Worm (Caenorhabditis elegans): ENCODE measurements around the gene W06B4.1.

W06B4.1 gene

DNA sequence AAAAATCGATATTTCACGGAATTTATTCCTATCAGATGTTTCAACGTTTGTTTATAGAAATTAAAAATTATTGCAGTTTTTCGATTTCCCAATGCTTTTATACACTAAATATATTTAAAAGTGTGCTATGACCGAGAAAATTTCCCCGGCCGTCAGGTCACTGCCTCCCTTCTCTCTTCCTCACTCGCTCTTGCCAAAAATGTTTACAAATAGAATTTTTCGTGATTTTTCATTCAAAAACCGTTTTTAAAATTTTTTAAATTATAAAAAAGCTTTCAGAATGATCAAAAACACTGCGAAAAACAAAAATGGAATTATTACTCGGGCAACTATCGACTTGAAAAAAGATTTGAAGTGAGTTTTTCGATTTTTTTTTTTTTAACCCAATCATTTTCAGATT is 10.5 kb upstream of the W06B4.1 start, which contains the start of the genes T12C9.7 and vps-18:
Gene T12C9.7, minus strand, starts transcription at position 101 of the 400 bp plus-strand sequence.
Gene vps-18, plus strand, starts transcription at position 280 of the 400 bp plus-strand sequence.
- TF ChIP-seq F33H1.4 (GFP tag; IDR thresholded peaks at IDR 0.05) = no peak
- no peak for TF ChIP-seq him-1 (tag; optimal IDR thresholded peaks at IDR 0.05)
- no peak for TF ChIP-seq attf-5 (GFP tag; optimal IDR thresholded peaks at IDR 0.05)
- no peak for TF ChIP-seq somi-1 (GFP tag; optimal IDR thresholded peaks at IDR 0.05)
- TF ChIP-seq hsf-1 (GFP tag; IDR thresholded peaks at IDR 0.05) = no peak
- no peak for TF ChIP-seq snpc-1.3 (tag; optimal IDR thresholded peaks at IDR 0.05; ENCODE audit: insufficient read depth)
- TF ChIP-seq gei-17 (GFP tag; optimal IDR thresholded peaks at IDR 0.05) = no peak
- no peak for TF ChIP-seq T26A5.8 (tag; optimal IDR thresholded peaks at IDR 0.05)
- no peak for TF ChIP-seq madf-8 (GFP tag; conservative IDR thresholded peaks at IDR 0.05)

ce11 chrII:4462842-4463241 is 8.6 kb upstream of the W06B4.1 start:
- TF ChIP-seq nfya-1 (tag; optimal IDR thresholded peaks at IDR 0.05; ENCODE audit: borderline replicate concordance, insufficient read depth) (no peak), T07F8.4 (tag; optimal IDR thresholded peaks at IDR 0.05) (no peak), snpc-3.4 (tag; optimal IDR thresholded peaks at IDR 0.05) (no peak), repo-1 (tag; optimal IDR thresholded peaks at IDR 0.05) (no peak), ZK185.1 (tag; optimal IDR thresholded peaks at IDR 0.05; ENCODE audit: poor library complexity, severe bottlenecking) (no peak), K12H6.12 (tag; optimal IDR thresholded peaks at IDR 0.05) (no peak), unc-130 (GFP tag; optimal IDR thresholded peaks at IDR 0.05) (no peak), ceh-58 (GFP tag; IDR thresholded peaks at IDR 0.05) (no peak), lin-54 (GFP tag; optimal IDR thresholded peaks at IDR 0.05) (no peak), efl-1 (GFP tag; optimal IDR thresholded peaks at IDR 0.05) (no peak), F52B5.7 (tag; optimal IDR thresholded peaks at IDR 0.05) (no peak), snpc-1.1 (tag; optimal IDR thresholded peaks at IDR 0.05; ENCODE audit: insufficient read depth) (no peak), hlh-26 (GFP tag; conservative IDR thresholded peaks at IDR 0.05) (no peak), F49E8.2 (tag; optimal IDR thresholded peaks at IDR 0.05; ENCODE audit: insufficient read depth) (no peak)

ce11 chrII:4467869-4468268 is 3.5 kb upstream of the W06B4.1 start, which contains the start of gene W06B4.2:
TSS of gene W06B4.2 (plus strand) at chrII:4468169.
- TF ChIP-seq aptf-3 (GFP tag; IDR thresholded peaks at IDR 0.05) (no peak), lin-40 (tag; optimal IDR thresholded peaks at IDR 0.05) (no peak), nhr-90 (tag; optimal IDR thresholded peaks at IDR 0.05) (no peak), T26A5.8 (tag; optimal IDR thresholded peaks at IDR 0.05) (no peak), hmg-20 (GFP tag; IDR thresholded peaks at IDR 0.05) (no peak), nfyb-1 (GFP tag; IDR thresholded peaks at IDR 0.05) (no peak), F57C9.4 (tag; optimal IDR thresholded peaks at IDR 0.05) (no peak), F33H1.4 (GFP tag; IDR thresholded peaks at IDR 0.05) (no peak), fkh-3 (tag; optimal IDR thresholded peaks at IDR 0.05) (no peak), lsl-1 (GFP tag; optimal IDR thresholded peaks at IDR 0.05) (no peak)

- TF ChIP-seq attf-5 (GFP tag; optimal IDR thresholded peaks at IDR 0.05) = peak; percentile 4
- no peak for TF ChIP-seq cebp-1 (GFP tag; IDR thresholded peaks at IDR 0.05)
- peak; percentile 19 for TF ChIP-seq cebp-1 (tag; optimal IDR thresholded peaks at IDR 0.05)
- TF ChIP-seq hmg-1.2 (GFP tag; IDR thresholded peaks at IDR 0.05) = peak; percentile 38; the same call in 1 of the 2 replicates
- peak; percentile 77 for TF ChIP-seq nhr-80 (tag; optimal IDR thresholded peaks at IDR 0.05)
- TF ChIP-seq xnd-1 (tag; optimal IDR thresholded peaks at IDR 0.05) = no peak
- no peak for TF ChIP-seq unc-130 (GFP tag; optimal IDR thresholded peaks at IDR 0.05)
- TF ChIP-seq ztf-18 (tag; optimal IDR thresholded peaks at IDR 0.05) = no peak
- no peak for TF ChIP-seq ztf-22 (GFP tag; optimal IDR thresholded peaks at IDR 0.05)
- TF ChIP-seq ztf-28 (GFP tag; IDR thresholded peaks at IDR 0.05) = no peak
- TF ChIP-seq dox-1 (GFP tag; IDR thresholded peaks at IDR 0.05) = peak; percentile 22; the same call in 1 of the 2 replicates
- no peak for TF ChIP-seq F57A8.1 (GFP tag; optimal IDR thresholded peaks at IDR 0.05)
- TF ChIP-seq cebp-2 (GFP tag; IDR thresholded peaks at IDR 0.05) = no peak
- TF ChIP-seq mxl-1 (tag; optimal IDR thresholded peaks at IDR 0.05) = no peak
Measured at ce11 chrII:4468897-4469459, 2.4 kb upstream of the W06B4.1 start.

Data from whole organism, young adult.